Worm (Caenorhabditis elegans) whole organism, L4 larva: ENCODE data around the gene Y44A6D.6.
A peak's percentile ranks its signal among the peaks of the same experiment; 100 is the strongest.

ENCODE experiments used
- D1046.2 ChIP-seq: fragments of 200-800 bp; sonication (Bioruptor generic); IDR thresholded peaks from 2 replicates; pipeline ENCODE4 v1.3.6; 2022; ENCODE audit warnings: missing genetic modification characterization, missing compliant biosample characterization
- F10B5.3 ChIP-seq: sonication (generic microtip); optimal IDR thresholded peaks from 2 replicates; lab custom pipeline; 2016; ENCODE audit warnings: mild to moderate bottlenecking, missing genetic modification characterization, missing compliant biosample characterization
- R02D3.7 ChIP-seq: fragments of 150-350 bp; sonication (generic microtip); optimal IDR thresholded peaks from 3 replicates; lab custom pipeline; 2014; ENCODE audit warnings: missing biosample characterization, missing genetic modification characterization
- T20F7.1 ChIP-seq: fragments of 200-800 bp; sonication (Bioruptor generic); optimal IDR thresholded peaks from 2 replicates; lab custom pipeline; 2018; ENCODE audit warnings: mild to moderate bottlenecking, missing genetic modification characterization, missing compliant biosample characterization
- T26A8.4 ChIP-seq: fragments of 200-800 bp; sonication (Bioruptor generic); IDR thresholded peaks from 2 replicates; pipeline ENCODE4 v1.3.6; 2022; ENCODE audit warnings: missing genetic modification characterization, missing compliant biosample characterization
- Y5F2A.4 ChIP-seq: fragments of 200-800 bp; sonication (Bioruptor generic); optimal IDR thresholded peaks from 2 replicates; lab custom pipeline; 2018; ENCODE audit warnings: mild to moderate bottlenecking, missing genetic modification characterization, missing compliant biosample characterization
- ZK337.2 ChIP-seq: fragments of 200-800 bp; sonication (Bioruptor generic); IDR thresholded peaks from 2 replicates; pipeline ENCODE4 v1.3.6; 2022; ENCODE audit warnings: missing genetic modification reagents, missing genetic modification characterization, missing compliant biosample characterization
- aha-1 ChIP-seq: fragments of 150-350 bp; peaks from one replicate; lab custom pipeline; 2014; ENCODE audit warnings: missing biosample characterization, missing genetic modification characterization
- aly-2 ChIP-seq: sonication (generic microtip); optimal IDR thresholded peaks from 2 replicates; lab custom pipeline; 2018; ENCODE audit warnings: missing biosample characterization, missing genetic modification characterization
- arid-1 ChIP-seq: fragments of 200-800 bp; sonication (Bioruptor generic); conservative IDR thresholded peaks from 2 replicates; pipeline ENCODE4 v1.3.6; 2022; ENCODE audit warnings: missing genetic modification reagents, missing genetic modification characterization, missing compliant biosample characterization
- ceh-20 ChIP-seq: fragments of 200-800 bp; sonication (Bioruptor generic); IDR thresholded peaks from 2 replicates; pipeline ENCODE4 v1.3.6; 2022; ENCODE audit warnings: missing genetic modification reagents, missing genetic modification characterization, missing compliant biosample characterization
- ceh-32 ChIP-seq: sonication (generic microtip); optimal IDR thresholded peaks from 2 replicates; lab custom pipeline; 2016; ENCODE audit warnings: mild to moderate bottlenecking, missing genetic modification characterization, missing compliant biosample characterization; ENCODE audit not compliant: poor library complexity
- ceh-62 ChIP-seq: sonication (generic microtip); optimal IDR thresholded peaks from 2 replicates; lab custom pipeline; 2017; ENCODE audit warnings: missing biosample characterization, missing genetic modification characterization
- ctbp-1 ChIP-seq: fragments of 200-800 bp; sonication (Bioruptor generic); IDR thresholded peaks from 2 replicates; pipeline ENCODE4 v1.3.6; 2022; ENCODE audit warnings: missing genetic modification reagents, missing genetic modification characterization, missing compliant biosample characterization
- daf-12 ChIP-seq: fragments of 150-350 bp; optimal IDR thresholded peaks from 2 replicates; lab custom pipeline; 2014; ENCODE audit warnings: missing biosample characterization, missing genetic modification reagents, missing genetic modification characterization
- daf-16 ChIP-seq, 3 experiments: sonication (generic microtip); optimal IDR thresholded peaks; 2 replicates each; lab custom pipeline; 2016 to 2017; ENCODE audit warnings: missing genetic modification characterization in 3 of 3, missing genetic modification reagents in 3 of 3, mild to moderate bottlenecking in 2 of 3, missing compliant biosample characterization in 2 of 3, missing biosample characterization in 1 of 3, moderate library complexity in 1 of 3
- dmd-6 ChIP-seq: fragments of 200-800 bp; sonication (Bioruptor generic); IDR thresholded peaks from 2 replicates; pipeline ENCODE4 v1.3.6; 2022; ENCODE audit warnings: missing genetic modification reagents, missing genetic modification characterization, missing compliant biosample characterization
- duxl-1 ChIP-seq: sonication (generic microtip); optimal IDR thresholded peaks from 2 replicates; lab custom pipeline; 2016; ENCODE audit warnings: mild to moderate bottlenecking, missing genetic modification characterization, moderate library complexity, missing compliant biosample characterization; ENCODE audit not compliant: poor library complexity
- dve-1 ChIP-seq: sonication (generic microtip); optimal IDR thresholded peaks from 2 replicates; lab custom pipeline; 2017; ENCODE audit warnings: antibody characterized with exemption, mild to moderate bottlenecking, missing genetic modification characterization, missing compliant biosample characterization; ENCODE audit not compliant: insufficient read depth
- egl-43 ChIP-seq: fragments of 200-800 bp; sonication (Bioruptor generic); IDR thresholded peaks from 2 replicates; pipeline ENCODE4 v1.3.6; 2022; ENCODE audit warnings: missing genetic modification reagents, missing genetic modification characterization, missing compliant biosample characterization
- fos-1 ChIP-seq: fragments of 150-350 bp; optimal IDR thresholded peaks from 2 replicates; lab custom pipeline; 2014; ENCODE audit warnings: missing biosample characterization, missing genetic modification characterization
- hlh-11 ChIP-seq: fragments of 200-800 bp; sonication (Bioruptor generic); optimal IDR thresholded peaks from 2 replicates; lab custom pipeline; 2018; ENCODE audit warnings: mild to moderate bottlenecking, missing genetic modification characterization, missing compliant biosample characterization
- hlh-30 ChIP-seq: sonication (generic microtip); optimal IDR thresholded peaks from 2 replicates; lab custom pipeline; 2017; ENCODE audit warnings: antibody characterized with exemption, mild to moderate bottlenecking, missing genetic modification characterization, missing compliant biosample characterization; ENCODE audit not compliant: insufficient read depth
- jun-1 ChIP-seq: fragments of 150-350 bp; optimal IDR thresholded peaks from 2 replicates; lab custom pipeline; 2014; ENCODE audit warnings: missing biosample characterization, missing genetic modification reagents, missing genetic modification characterization
- lin-1 ChIP-seq: fragments of 200-800 bp; sonication (Bioruptor generic); IDR thresholded peaks from 2 replicates; pipeline ENCODE4 v1.3.6; 2022; ENCODE audit warnings: missing genetic modification reagents, missing genetic modification characterization, missing compliant biosample characterization
- lin-29 ChIP-seq: fragments of 200-800 bp; sonication (Bioruptor generic); IDR thresholded peaks from 2 replicates; pipeline ENCODE4 v1.3.6; 2022; ENCODE audit warnings: missing genetic modification reagents, missing genetic modification characterization, missing compliant biosample characterization
- lsy-2 ChIP-seq, 2 experiments: fragments of 150-350 bp in 1 of 2; sonication (generic microtip) in 1 of 2; optimal IDR thresholded peaks; 2 replicates each; lab custom pipeline; 2014 to 2017; ENCODE audit warnings: missing biosample characterization in 2 of 2, missing genetic modification characterization in 2 of 2
- mdl-1 ChIP-seq, 2 experiments: fragments of 150-350 bp in 1 of 2; sonication (generic microtip) in 1 of 2; optimal IDR thresholded peaks; 2 replicates each; lab custom pipeline; 2014 to 2017; ENCODE audit warnings: missing biosample characterization in 2 of 2, missing genetic modification characterization in 2 of 2
- mdt-29 ChIP-seq: fragments of 200-800 bp; sonication (Bioruptor generic); IDR thresholded peaks from 2 replicates; pipeline ENCODE4 v1.3.6; 2022; ENCODE audit warnings: missing genetic modification reagents, missing genetic modification characterization, missing compliant biosample characterization
- mep-1 ChIP-seq: fragments of 150-350 bp; sonication (generic microtip); optimal IDR thresholded peaks from 3 replicates; lab custom pipeline; 2014; ENCODE audit warnings: missing biosample characterization, missing genetic modification characterization
- mxl-3 ChIP-seq: fragments of 200-800 bp; sonication (Bioruptor generic); optimal IDR thresholded peaks from 2 replicates; lab custom pipeline; 2018; ENCODE audit warnings: mild to moderate bottlenecking, missing genetic modification characterization, missing compliant biosample characterization
- nhr-102 ChIP-seq: sonication (generic microtip); optimal IDR thresholded peaks from 2 replicates; lab custom pipeline; 2016; ENCODE audit warnings: mild to moderate bottlenecking, missing genetic modification characterization, moderate library complexity, missing compliant biosample characterization
- nhr-237 ChIP-seq: sonication (generic microtip); optimal IDR thresholded peaks from 2 replicates; lab custom pipeline; 2017; ENCODE audit warnings: missing biosample characterization, missing genetic modification characterization
- nhr-41 ChIP-seq: fragments of 200-800 bp; sonication (Bioruptor generic); IDR thresholded peaks from 2 replicates; pipeline ENCODE4 v1.3.6; 2022; ENCODE audit warnings: missing genetic modification reagents, missing genetic modification characterization, missing compliant biosample characterization
- nhr-48 ChIP-seq: sonication (generic microtip); optimal IDR thresholded peaks from 2 replicates; lab custom pipeline; 2016; ENCODE audit warnings: mild to moderate bottlenecking, missing genetic modification characterization, missing compliant biosample characterization
- php-3 ChIP-seq: fragments of 200-800 bp; sonication (Bioruptor generic); IDR thresholded peaks from 2 replicates; pipeline ENCODE4 v1.3.6; 2022; ENCODE audit warnings: missing genetic modification reagents, missing genetic modification characterization, missing compliant biosample characterization
- pqm-1 ChIP-seq: sonication (generic microtip); optimal IDR thresholded peaks from 2 replicates; lab custom pipeline; 2017; ENCODE audit warnings: missing biosample characterization, missing genetic modification characterization
- rbr-2 ChIP-seq: sonication (generic microtip); optimal IDR thresholded peaks from 2 replicates; lab custom pipeline; 2016; ENCODE audit warnings: missing genotype, missing genetic modification characterization, missing compliant biosample characterization
- saeg-2 ChIP-seq: fragments of 200-800 bp; sonication (Bioruptor generic); IDR thresholded peaks from 2 replicates; pipeline ENCODE4 v1.3.6; 2022; ENCODE audit warnings: missing genetic modification reagents, missing genetic modification characterization, missing compliant biosample characterization
- sdz-12 ChIP-seq: fragments of 200-800 bp; sonication (Bioruptor generic); optimal IDR thresholded peaks from 2 replicates; lab custom pipeline; 2018; ENCODE audit warnings: mild to moderate bottlenecking, missing genetic modification characterization, missing compliant biosample characterization
- skn-1 ChIP-seq: fragments of 150-350 bp; optimal IDR thresholded peaks from 2 replicates; lab custom pipeline; 2014; ENCODE audit warnings: missing biosample characterization, missing genetic modification characterization
- snpc-1.2 ChIP-seq: fragments of 200-800 bp; sonication (Bioruptor generic); IDR thresholded peaks from 2 replicates; pipeline ENCODE4 v1.3.6; 2022; ENCODE audit warnings: missing genetic modification reagents, missing genetic modification characterization, missing compliant biosample characterization
- snpc-4 ChIP-seq: fragments of 150-350 bp; optimal IDR thresholded peaks from 2 replicates; lab custom pipeline; 2014; ENCODE audit warnings: missing biosample characterization, missing genetic modification characterization
- spr-3 ChIP-seq: fragments of 200-800 bp; sonication (Bioruptor generic); optimal IDR thresholded peaks from 2 replicates; lab custom pipeline; 2018; ENCODE audit warnings: mild to moderate bottlenecking, missing genetic modification characterization, missing compliant biosample characterization
- tag-97 ChIP-seq: fragments of 200-800 bp; sonication (Bioruptor generic); IDR thresholded peaks from 2 replicates; pipeline ENCODE4 v1.3.6; 2022; ENCODE audit warnings: missing genetic modification characterization, missing compliant biosample characterization
- unc-130 ChIP-seq: sonication (generic microtip); optimal IDR thresholded peaks from 2 replicates; lab custom pipeline; 2016; ENCODE audit warnings: missing genetic modification reagents, missing genetic modification characterization, missing compliant biosample characterization
- unc-62 ChIP-seq, 3 experiments: fragments of 150-350 bp in 1 of 3; sonication (generic microtip); optimal IDR thresholded peaks in 2 of 3; peaks in 1 of 3; 1 replicate in 1 of 3; 2 replicates in 2 of 3; lab custom pipeline; 2014 to 2017; ENCODE audit warnings: missing biosample characterization in 3 of 3, missing genetic modification characterization in 3 of 3, missing genetic modification reagents in 3 of 3, missing genotype in 1 of 3
- zag-1 ChIP-seq: fragments of 150-350 bp; optimal IDR thresholded peaks from 2 replicates; lab custom pipeline; 2014; ENCODE audit warnings: missing biosample characterization, missing genetic modification characterization
- zip-11 ChIP-seq: fragments of 200-800 bp; sonication (Bioruptor generic); IDR thresholded peaks from 2 replicates; pipeline ENCODE4 v1.3.6; 2022; ENCODE audit warnings: missing genetic modification characterization, missing compliant biosample characterization
- zip-2 ChIP-seq: fragments of 150-350 bp; optimal IDR thresholded peaks from 2 replicates; lab custom pipeline; 2014; ENCODE audit warnings: missing biosample characterization, missing genetic modification characterization

Y44A6D.6 gene

ce11 chrV:20847743-20848229 is 40.6 kb downstream of the Y44A6D.6 start (continued):
- TF ChIP-seq hlh-11 (no peak), nhr-41 (GFP tag; lab: Robert Waterston, UW) (no peak), mdl-1 (tag; optimal IDR thresholded peaks at IDR 0.05; lab: Kevin White, UChicago) (no peak), dmd-6 (GFP tag; lab: Robert Waterston, UW) (no peak), jun-1 (tag; lab: Kevin White, UChicago) (no peak), dve-1 (tag; lab: Kevin White, UChicago) (peak; percentile 26), zag-1 (tag; lab: Kevin White, UChicago) (no peak), R02D3.7 (tag; lab: Kevin White, UChicago) (no peak), pqm-1 (tag; lab: Kevin White, UChicago) (no peak), nhr-48 (tag; lab: Kevin White, UChicago) (no peak), aha-1 (peak; percentile 37), ctbp-1 (GFP tag; lab: Robert Waterston, UW) (peak; percentile 38), skn-1 (tag; lab: Kevin White, UChicago) (no peak), daf-12 (no peak), nhr-237 (tag; lab: Kevin White, UChicago) (no peak), F10B5.3 (tag; lab: Kevin White, UChicago) (peak; percentile 54), ceh-32 (tag; lab: Kevin White, UChicago) (no peak), snpc-1.2 (GFP tag; lab: Robert Waterston, UW) (no peak), fos-1 (no peak), zip-2 (peak; percentile 28), lin-1 (no peak), T26A8.4 (GFP tag; lab: Robert Waterston, UW) (peak; percentile 51; the same call in 1 of the 2 replicates), D1046.2 (GFP tag; lab: Robert Waterston, UW) (peak; percentile 28; the same call in 1 of the 2 replicates), unc-130 (GFP tag; lab: Kevin White, UChicago) (peak; percentile 6), duxl-1 (tag; lab: Kevin White, UChicago) (peak; percentile 56), lin-29 (no peak), mep-1 (tag; lab: Kevin White, UChicago) (peak; percentile 39), ceh-62 (tag; lab: Kevin White, UChicago) (no peak), snpc-4 (tag; lab: Kevin White, UChicago) (no peak), arid-1 (GFP tag; lab: Robert Waterston, UW) (peak; percentile 70; the same call in 1 of the 2 replicates), tag-97 (GFP tag; lab: Robert Waterston, UW) (no peak), aly-2 (no peak), spr-3 (GFP tag; lab: Kevin White, UChicago) (peak; percentile 53), egl-43 (GFP tag; lab: Robert Waterston, UW) (0 out of 2 replicates have a peak, but pooled peaks have one; percentile 46), ceh-20 (GFP tag; lab: Robert Waterston, UW) (no peak), mxl-3 (GFP tag; lab: Kevin White, UChicago) (no peak), daf-16 (GFP tag; optimal IDR thresholded peaks at IDR 0.05; lab: Kevin White, UChicago) (peak in 1 of 2 experiments; percentile 63), daf-16 (tag; optimal IDR thresholded peaks at IDR 0.05; lab: Kevin White, UChicago) (peak; percentile 9), zip-11 (no peak), rbr-2 (tag; lab: Kevin White, UChicago) (no peak), hlh-30 (tag; lab: Kevin White, UChicago) (peak; percentile 36), nhr-102 (tag; lab: Kevin White, UChicago) (peak; percentile 41), php-3 (no peak), saeg-2 (GFP tag; lab: Robert Waterston, UW) (no peak), sdz-12 (GFP tag; lab: Kevin White, UChicago) (peak; percentile 51), ZK337.2 (GFP tag; lab: Robert Waterston, UW) (no peak), T20F7.1 (GFP tag; lab: Kevin White, UChicago) (no peak), Y5F2A.4 (GFP tag; lab: Kevin White, UChicago) (no peak), lsy-2 (tag; optimal IDR thresholded peaks at IDR 0.05; lab: Kevin White, UChicago) (peak in 1 of 2 experiments; percentile 64), unc-62 (GFP tag; optimal IDR thresholded peaks at IDR 0.05 in 1 of 2; lab: Kevin White, UChicago) (peak in 1 of 2 experiments; percentile 46), unc-62 (tag; optimal IDR thresholded peaks at IDR 0.05; lab: Kevin White, UChicago) (no peak), mdt-29 (no peak)
